Fruit fly (Drosophila melanogaster) whole organism, embryonic: ENCODE data around the gene CG5515.

Experiments used
- Ada2b ChIP-seq: fragments of 200-800 bp; sonication (Bioruptor generic); IDR thresholded peaks from 2 replicates; pipeline ENCODE4 v1.3.6; 2022; ENCODE audit warnings: missing biosample characterization, missing genetic modification characterization
- Adf1 ChIP-seq: fragments of 200-800 bp; sonication (Bioruptor generic); IDR thresholded peaks from 2 replicates; pipeline ENCODE4 v1.3.6; 2022; ENCODE audit warnings: missing biosample characterization, missing genetic modification characterization
- B-H2 ChIP-seq: fragments of 200-800 bp; sonication (Bioruptor generic); optimal IDR thresholded peaks from 2 replicates; lab custom pipeline; 2018; ENCODE audit warnings: missing biosample characterization, mild to moderate bottlenecking, missing genetic modification characterization
- CG10267 ChIP-seq: fragments of 200-800 bp; sonication (Bioruptor generic); optimal IDR thresholded peaks from 2 replicates; lab custom pipeline; 2018; ENCODE audit warnings: missing biosample characterization, mild to moderate bottlenecking, missing genetic modification characterization, moderate library complexity
- CG12299 ChIP-seq: fragments of 200-800 bp; sonication (Bioruptor generic); optimal IDR thresholded peaks from 2 replicates; lab custom pipeline; 2018; ENCODE audit warnings: missing biosample characterization, mild to moderate bottlenecking, missing genetic modification characterization
- CG1233 ChIP-seq: fragments of 200-800 bp; sonication (Bioruptor generic); optimal IDR thresholded peaks from 4 replicates; lab custom pipeline; 2018; ENCODE audit warnings: missing biosample characterization, mild to moderate bottlenecking, missing genetic modification characterization
- CG13123 ChIP-seq: fragments of 200-800 bp; sonication (Bioruptor generic); optimal IDR thresholded peaks from 2 replicates; lab custom pipeline; 2016; ENCODE audit warnings: missing biosample characterization, missing genetic modification characterization
- CG13894 ChIP-seq: fragments of 200-800 bp; sonication (Bioruptor generic); optimal IDR thresholded peaks from 3 replicates; lab custom pipeline; 2018; ENCODE audit warnings: missing biosample characterization, mild to moderate bottlenecking, missing genetic modification characterization, moderate library complexity
- CG1792 ChIP-seq: fragments of 200-800 bp; sonication (Bioruptor generic); optimal IDR thresholded peaks from 2 replicates; lab custom pipeline; 2016; ENCODE audit warnings: missing biosample characterization, missing genetic modification characterization
- CG4404 ChIP-seq: fragments of 200-800 bp; sonication (Bioruptor generic); IDR thresholded peaks from 2 replicates; pipeline ENCODE4 v1.3.6; 2022; ENCODE audit warnings: missing biosample characterization, missing genetic modification characterization
- CG4617 ChIP-seq: fragments of 200-800 bp; sonication (Bioruptor generic); optimal IDR thresholded peaks from 3 replicates; lab custom pipeline; 2016; ENCODE audit warnings: missing biosample characterization, missing genetic modification characterization, borderline replicate concordance
- CG6654 ChIP-seq: fragments of 200-800 bp; sonication (Bioruptor generic); optimal IDR thresholded peaks from 2 replicates; lab custom pipeline; 2017; ENCODE audit warnings: missing biosample characterization, mild to moderate bottlenecking, missing genetic modification characterization
- CG6791 ChIP-seq: fragments of 200-800 bp; sonication (Bioruptor generic); IDR thresholded peaks from 3 replicates; pipeline ENCODE4 v1.3.6; 2022; ENCODE audit warnings: missing biosample characterization, missing genetic modification characterization; ENCODE audit not compliant: partially characterized antibody
- CG6813 ChIP-seq: fragments of 200-800 bp; sonication (Bioruptor generic); optimal IDR thresholded peaks from 2 replicates; lab custom pipeline; 2017; ENCODE audit warnings: missing biosample characterization, missing genetic modification characterization, mild to moderate bottlenecking, moderate library complexity, missing genetic modification reagents
- Chrac-16 ChIP-seq: fragments of 200-800 bp; sonication (Bioruptor generic); optimal IDR thresholded peaks from 3 replicates; lab custom pipeline; 2016; ENCODE audit warnings: missing biosample characterization, missing genetic modification characterization
- Dfd ChIP-seq, 2 experiments: fragments of >200 bp; optimal IDR thresholded peaks; 2 replicates each; lab custom pipeline; 2017; ENCODE audit warnings: missing biosample characterization in 2 of 2, missing genetic modification characterization in 2 of 2
- E2f1 ChIP-seq: fragments of 200-800 bp; sonication (Bioruptor generic); IDR thresholded peaks from 2 replicates; pipeline ENCODE4 v1.3.6; 2022; ENCODE audit warnings: missing biosample characterization, missing genetic modification characterization
- HmgD ChIP-seq: fragments of 200-800 bp; sonication (Bioruptor generic); optimal IDR thresholded peaks from 3 replicates; lab custom pipeline; 2016; ENCODE audit warnings: missing biosample characterization, missing genetic modification characterization
- Hmx ChIP-seq: fragments of 200-800 bp; sonication (Bioruptor generic); optimal IDR thresholded peaks from 2 replicates; lab custom pipeline; 2016; ENCODE audit warnings: missing biosample characterization, missing genetic modification characterization
- Hr51 ChIP-seq, 2 experiments: fragments of 200-800 bp; sonication (Bioruptor generic); optimal IDR thresholded peaks; 2 replicates in 1 of 2; 3 replicates in 1 of 2; lab custom pipeline; 2016 to 2018; ENCODE audit warnings: missing biosample characterization in 2 of 2, missing genetic modification characterization in 2 of 2, mild to moderate bottlenecking in 1 of 2, moderate library complexity in 1 of 2
- Hr78 ChIP-seq, 2 experiments: fragments of 200-800 bp in 1 of 2; fragments of >200 bp in 1 of 2; sonication (Bioruptor generic) in 1 of 2; optimal IDR thresholded peaks; 2 replicates each; lab custom pipeline; 2017 to 2019; ENCODE audit warnings: missing biosample characterization in 2 of 2, missing genetic modification characterization in 2 of 2, mild to moderate bottlenecking in 1 of 2, moderate library complexity in 1 of 2
- Nf-YC ChIP-seq: fragments of 200-800 bp; optimal IDR thresholded peaks from 3 replicates; lab custom pipeline; 2019; ENCODE audit warnings: missing biosample characterization, mild to moderate bottlenecking, missing genetic modification characterization, moderate library complexity
- Oaz ChIP-seq: fragments of 200-800 bp; sonication (Bioruptor generic); IDR thresholded peaks from 2 replicates; pipeline ENCODE4 v1.3.6; 2022; ENCODE audit warnings: missing biosample characterization, missing genetic modification characterization
- Sox100B ChIP-seq: fragments of 200-800 bp; sonication (Bioruptor generic); optimal IDR thresholded peaks from 3 replicates; lab custom pipeline; 2018; ENCODE audit warnings: missing biosample characterization, mild to moderate bottlenecking, missing genetic modification characterization
- Sry-β ChIP-seq: fragments of 200-800 bp; sonication (Bioruptor generic); optimal IDR thresholded peaks from 2 replicates; lab custom pipeline; 2018; ENCODE audit warnings: missing biosample characterization, mild to moderate bottlenecking, missing genetic modification characterization, moderate library complexity
- Trl ChIP-seq, 3 experiments: fragments of >200 bp in 2 of 3; fragments of 200-800 bp in 1 of 3; sonication (Bioruptor generic) in 1 of 3; optimal IDR thresholded peaks; 2 replicates in 1 of 3; 3 replicates in 2 of 3; lab custom pipeline; 2016 to 2017; ENCODE audit warnings: missing biosample characterization in 1 of 3, missing genetic modification characterization in 1 of 3
- Xrp1 ChIP-seq: fragments of 200-800 bp; sonication (Bioruptor generic); IDR thresholded peaks from 2 replicates; pipeline ENCODE4 v1.3.6; 2022; ENCODE audit warnings: missing biosample characterization, missing genetic modification characterization
- ac ChIP-seq: fragments of 200-800 bp; sonication (Bioruptor generic); optimal IDR thresholded peaks from 3 replicates; lab custom pipeline; 2017; ENCODE audit warnings: missing biosample characterization, mild to moderate bottlenecking, missing genetic modification characterization
- al ChIP-seq: fragments of 200-800 bp; sonication (Bioruptor generic); IDR thresholded peaks from 2 replicates; pipeline ENCODE4 v1.3.6; 2022; ENCODE audit warnings: missing biosample characterization, missing genetic modification characterization
- ash1 ChIP-seq: fragments of 200-800 bp; sonication (Bioruptor generic); optimal IDR thresholded peaks from 2 replicates; lab custom pipeline; 2018; ENCODE audit warnings: missing biosample characterization, mild to moderate bottlenecking, missing genetic modification characterization
- ato ChIP-seq: fragments of 200-800 bp; sonication (Bioruptor generic); IDR thresholded peaks from 2 replicates; pipeline ENCODE4 v1.3.6; 2022; ENCODE audit warnings: missing biosample characterization, missing genetic modification characterization; ENCODE audit not compliant: partially characterized antibody
- chm ChIP-seq: fragments of 200-800 bp; sonication (Bioruptor generic); IDR thresholded peaks from 2 replicates; pipeline ENCODE4 v1.3.6; 2022; ENCODE audit warnings: missing biosample characterization, missing genetic modification characterization
- ems ChIP-seq: fragments of 200-800 bp; sonication (Bioruptor generic); optimal IDR thresholded peaks from 3 replicates; lab custom pipeline; 2016; ENCODE audit warnings: missing biosample characterization, missing genetic modification characterization
- exex ChIP-seq: fragments of 200-800 bp; sonication (Bioruptor generic); optimal IDR thresholded peaks from 4 replicates; lab custom pipeline; 2018; ENCODE audit warnings: missing biosample characterization, mild to moderate bottlenecking, missing genetic modification characterization, moderate library complexity
- fd96Cb ChIP-seq: fragments of 200-800 bp; sonication (Bioruptor generic); optimal IDR thresholded peaks from 2 replicates; lab custom pipeline; 2018; ENCODE audit warnings: missing biosample characterization, mild to moderate bottlenecking, missing genetic modification characterization, moderate library complexity
- gcm2 ChIP-seq: fragments of 200-800 bp; sonication (Bioruptor generic); optimal IDR thresholded peaks from 2 replicates; lab custom pipeline; 2016; ENCODE audit warnings: missing biosample characterization, missing genetic modification characterization
- her ChIP-seq: fragments of 200-800 bp; sonication (Bioruptor generic); optimal IDR thresholded peaks from 2 replicates; lab custom pipeline; 2016; ENCODE audit warnings: missing biosample characterization, missing genetic modification characterization
- jigr1 ChIP-seq: fragments of 200-800 bp; sonication (Bioruptor generic); IDR thresholded peaks from 3 replicates; pipeline ENCODE4 v1.3.6; 2022; ENCODE audit warnings: missing biosample characterization, missing genetic modification characterization
- kah ChIP-seq: fragments of 200-800 bp; sonication (Bioruptor generic); optimal IDR thresholded peaks from 2 replicates; lab custom pipeline; 2018; ENCODE audit warnings: missing biosample characterization, mild to moderate bottlenecking, missing genetic modification characterization
- nom ChIP-seq: fragments of 200-800 bp; sonication (Bioruptor generic); optimal IDR thresholded peaks from 2 replicates; lab custom pipeline; 2017; ENCODE audit warnings: missing biosample characterization, missing genetic modification characterization, mild to moderate bottlenecking, moderate library complexity, missing genetic modification reagents
- otp ChIP-seq: fragments of 200-800 bp; sonication (Bioruptor generic); IDR thresholded peaks from 3 replicates; pipeline ENCODE4, ENCODE4 v1.3.6; 2022; ENCODE audit warnings: missing biosample characterization, missing genetic modification characterization
- pb ChIP-seq: fragments of 200-800 bp; sonication (Bioruptor generic); optimal IDR thresholded peaks from 3 replicates; lab custom pipeline; 2016; ENCODE audit warnings: missing biosample characterization, missing genetic modification characterization
- sc ChIP-seq, 3 experiments: fragments of >200 bp in 2 of 3; fragments of 200-800 bp in 1 of 3; sonication (Bioruptor generic) in 1 of 3; optimal IDR thresholded peaks; 2 replicates in 2 of 3; 3 replicates in 1 of 3; lab custom pipeline; 2017; ENCODE audit warnings: mild to moderate bottlenecking in 1 of 3, missing biosample characterization in 1 of 3, missing genetic modification characterization in 1 of 3, missing genetic modification reagents in 1 of 3
- sug ChIP-seq: fragments of 200-800 bp; optimal IDR thresholded peaks from 2 replicates; lab custom pipeline; 2019; ENCODE audit warnings: missing biosample characterization, mild to moderate bottlenecking, missing genetic modification characterization, moderate library complexity
- tin ChIP-seq: fragments of 200-800 bp; sonication (Bioruptor generic); optimal IDR thresholded peaks from 3 replicates; lab custom pipeline; 2016; ENCODE audit warnings: missing biosample characterization, missing genetic modification characterization
- tio ChIP-seq: fragments of 200-800 bp; sonication (Bioruptor generic); optimal IDR thresholded peaks from 2 replicates; lab custom pipeline; 2017; ENCODE audit warnings: missing biosample characterization, missing genetic modification characterization, inconsistent platforms
- twi ChIP-seq: fragments of 200-800 bp; optimal IDR thresholded peaks from 2 replicates; lab custom pipeline; 2019; ENCODE audit warnings: missing biosample characterization, mild to moderate bottlenecking, missing genetic modification characterization, moderate library complexity
- vfl ChIP-seq: fragments of 200-800 bp; sonication (Bioruptor generic); optimal IDR thresholded peaks from 2 replicates; lab custom pipeline; 2016; ENCODE audit warnings: missing biosample characterization, missing genetic modification characterization
- zen ChIP-seq: fragments of 200-800 bp; sonication (Bioruptor generic); optimal IDR thresholded peaks from 3 replicates; lab custom pipeline; 2018; ENCODE audit warnings: missing biosample characterization, mild to moderate bottlenecking, missing genetic modification characterization, moderate library complexity

Gene CG5515

DNA sequence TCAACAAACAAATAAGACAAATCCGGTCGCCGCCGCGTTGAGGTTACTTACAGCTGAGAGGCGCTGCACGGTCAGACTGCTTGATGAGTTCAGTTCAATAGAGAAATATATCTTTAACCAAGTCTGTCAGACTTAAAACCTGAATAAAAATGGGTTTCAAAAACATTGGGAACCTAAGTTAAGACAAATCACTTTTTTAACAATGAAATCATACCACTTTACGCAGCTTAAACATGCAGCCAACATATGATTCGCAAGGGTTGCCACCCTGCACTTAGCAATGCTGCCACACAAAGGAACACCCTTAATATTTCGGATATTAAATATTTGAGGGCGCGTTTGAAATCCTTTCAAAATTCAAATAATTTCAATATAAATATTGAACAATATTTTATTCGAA is at the start of gene CG5515:
Gene CG5515 (minus strand): TSS at position 278 of the 400 bp plus-strand sequence.
- TF ChIP-seq ato (GFP tag; lab: Robert Waterston, UW) = peak; percentile 43; the same call in 1 of the 2 replicates
- TF ChIP-seq CG1792 (GFP tag; lab: Kevin White, UChicago) = peak; percentile 97
- no peak for TF ChIP-seq Sox100B (GFP tag; lab: Kevin White, UChicago)
- TF ChIP-seq Sry-β (GFP tag; lab: Kevin White, UChicago) = no peak
- no peak for TF ChIP-seq sc (optimal IDR thresholded peaks at IDR 0.05; lab: Kevin White, UChicago)
- peak; percentile 20 for TF ChIP-seq sc (GFP tag; optimal IDR thresholded peaks at IDR 0.05; lab: Kevin White, UChicago)
- peak; percentile 49 for TF ChIP-seq fd96Cb
- TF ChIP-seq tin = peak; percentile 72
- no peak for TF ChIP-seq kah (GFP tag; lab: Kevin White, UChicago)
- peak; percentile 75 for TF ChIP-seq B-H2 (GFP tag; lab: Kevin White, UChicago)
- TF ChIP-seq CG13123 = peak; percentile 56
- TF ChIP-seq CG12299 (tag; lab: Kevin White, UChicago) = peak; percentile 28
- TF ChIP-seq Hr51 (GFP tag; optimal IDR thresholded peaks at IDR 0.05; lab: Kevin White, UChicago) = peak; percentile 80 to 81
- peak; percentile 51 for TF ChIP-seq tio (GFP tag; lab: Kevin White, UChicago)
- no peak for TF ChIP-seq ash1 (GFP tag; lab: Kevin White, UChicago)
- TF ChIP-seq CG4404 (GFP tag; lab: Robert Waterston, UW) = peak; percentile 76
- peak; percentile 66 for TF ChIP-seq Ada2b (GFP tag; lab: Robert Waterston, UW)
- TF ChIP-seq Chrac-16 = peak; percentile 69
- TF ChIP-seq Oaz = peak; percentile 83
- peak; percentile 59 for TF ChIP-seq CG10267 (tag; lab: Kevin White, UChicago)
- TF ChIP-seq CG13894 (tag; lab: Kevin White, UChicago) = no peak
- peak; percentile 50 for TF ChIP-seq CG1233 (GFP tag; lab: Kevin White, UChicago)
- TF ChIP-seq Hr78 (GFP tag; optimal IDR thresholded peaks at IDR 0.05; lab: Kevin White, UChicago) = no peak
- TF ChIP-seq Nf-YC (tag; lab: Kevin White, UChicago) = peak; percentile 58
- peak; percentile 79 for TF ChIP-seq zen (tag; lab: Kevin White, UChicago)
- TF ChIP-seq Xrp1 (GFP tag; lab: Robert Waterston, UW) = peak; percentile 87
- TF ChIP-seq pb (GFP tag; lab: Kevin White, UChicago) = peak; percentile 50
- peak; percentile 41 for TF ChIP-seq twi (tag; lab: Kevin White, UChicago)
- peak; percentile 47 for TF ChIP-seq vfl (GFP tag; lab: Kevin White, UChicago)
- TF ChIP-seq jigr1 (GFP tag; lab: Robert Waterston, UW) = peak; percentile 34; the same call in 1 of the 3 replicates
- peak; percentile 29; the same call in 1 of the 3 replicates for TF ChIP-seq otp (GFP tag; lab: Robert Waterston, UW)
- peak; percentile 66 for TF ChIP-seq ems
- TF ChIP-seq sug = peak; percentile 74
- TF ChIP-seq chm (GFP tag; lab: Robert Waterston, UW) = peak; percentile 74
- peak; percentile 38 for TF ChIP-seq gcm2
- no peak for TF ChIP-seq CG6813 (GFP tag; lab: Kevin White, UChicago)
- TF ChIP-seq Adf1 (GFP tag; lab: Robert Waterston, UW) = peak; percentile 65
- peak; percentile 75 for TF ChIP-seq E2f1
- TF ChIP-seq her = peak; percentile 48
- TF ChIP-seq HmgD (GFP tag; lab: Kevin White, UChicago) = peak; percentile 71
- no peak for TF ChIP-seq ac
- peak; percentile 41 for TF ChIP-seq Hmx (GFP tag; lab: Kevin White, UChicago)
- TF ChIP-seq nom (GFP tag; lab: Kevin White, UChicago) = no peak
- TF ChIP-seq Trl (optimal IDR thresholded peaks at IDR 0.05; lab: Kevin White, UChicago) = no peak
- peak; percentile 72 for TF ChIP-seq Trl (GFP tag; optimal IDR thresholded peaks at IDR 0.05; lab: Kevin White, UChicago)
- no peak for TF ChIP-seq Dfd (GFP tag; optimal IDR thresholded peaks at IDR 0.05; lab: Kevin White, UChicago)
- peak; percentile 71; the same call in 2 of the 3 replicates for TF ChIP-seq CG6791 (GFP tag; lab: Robert Waterston, UW)
- peak; percentile 72 for TF ChIP-seq al (GFP tag; lab: Robert Waterston, UW)
- TF ChIP-seq CG6654 = no peak
- TF ChIP-seq CG4617 = peak; percentile 85
- TF ChIP-seq exex = no peak
